Fruit fly (Drosophila melanogaster): ENCODE data around the gene CG6244.

DNA sequence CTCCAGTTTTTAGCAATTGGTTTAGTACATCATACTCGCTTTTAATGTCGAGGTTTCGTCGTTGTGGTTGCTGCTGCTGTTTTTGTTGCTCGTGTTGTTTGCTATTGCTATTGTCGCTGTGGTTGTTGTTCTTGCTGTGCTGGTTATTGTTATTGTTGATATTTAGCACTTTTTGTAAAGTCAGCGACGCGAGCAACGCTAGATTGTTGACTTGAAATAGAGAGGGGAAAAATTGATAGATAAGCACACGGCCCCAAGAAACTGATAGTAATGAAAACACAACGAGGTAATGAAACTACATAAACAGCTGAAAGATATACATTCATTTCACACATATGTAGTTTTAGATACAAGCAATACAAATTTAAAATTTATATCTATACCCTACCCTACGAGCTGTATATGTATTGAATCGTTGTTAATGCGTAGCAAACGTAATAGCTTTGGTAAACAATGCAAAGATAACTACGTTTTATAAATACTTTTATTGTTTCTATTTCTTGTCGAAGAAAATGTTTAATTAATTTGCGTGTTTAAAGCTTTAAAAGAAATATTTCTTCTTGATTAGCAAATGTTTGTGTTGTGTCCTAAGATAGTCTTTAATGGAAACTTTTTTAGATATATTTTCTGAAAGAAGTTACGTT, 15.8 kb downstream of the CG6244 start:
- TF ChIP-seq Hmx (GFP tag; optimal IDR thresholded peaks at IDR 0.05) (no peak), CG2199 (GFP tag; IDR thresholded peaks at IDR 0.05) (no peak), Fer3 (tag; optimal IDR thresholded peaks at IDR 0.05) (no peak), CG34224 (GFP tag; IDR thresholded peaks at IDR 0.05; ENCODE audit: partially characterized antibody) (no peak), rib (GFP tag; IDR thresholded peaks at IDR 0.05) (no peak), Ets97D (GFP tag; optimal IDR thresholded peaks at IDR 0.05) (no peak), CG11696 (GFP tag; IDR thresholded peaks at IDR 0.05) (no peak), fru (optimal IDR thresholded peaks at IDR 0.05) (no peak), CTCF (GFP tag; optimal IDR thresholded peaks at IDR 0.05) (no peak), D19A (tag; optimal IDR thresholded peaks at IDR 0.05) (peak; percentile 74), prd (optimal IDR thresholded peaks at IDR 0.05) (no peak), prd (GFP tag; IDR thresholded peaks at IDR 0.05) (no peak)

Data from whole organism, embryonic.